Worm (Caenorhabditis elegans) whole organism, young adult: Measurements from ENCODE around the gene oac-5.

Source experiments
- B0035.1 ChIP-seq: sonication (generic microtip); optimal IDR thresholded peaks from 2 replicates; lab custom pipeline; 2016; ENCODE audit warnings: missing genetic modification characterization, mild to moderate bottlenecking, missing compliant biosample characterization, missing genotype, missing genetic modification reagents
- D2030.7 ChIP-seq: fragments of 200-800 bp; sonication (Bioruptor generic); IDR thresholded peaks from 2 replicates; pipeline ENCODE4 v1.3.6; 2022; ENCODE audit warnings: missing genetic modification reagents, missing genetic modification characterization, missing compliant biosample characterization
- F10E7.11 ChIP-seq: sonication (generic microtip); optimal IDR thresholded peaks from 2 replicates; lab custom pipeline; 2017; ENCODE audit warnings: mild to moderate bottlenecking, missing genetic modification characterization, moderate library complexity, missing compliant biosample characterization
- F49E8.2 ChIP-seq: sonication (generic microtip); optimal IDR thresholded peaks from 3 replicates; lab custom pipeline; 2017; ENCODE audit warnings: missing genetic modification characterization, mild to moderate bottlenecking, missing compliant biosample characterization, antibody characterized with exemption, moderate library complexity; ENCODE audit not compliant: insufficient read depth
- K11D2.4 ChIP-seq: fragments of 200-800 bp; sonication (Bioruptor generic); IDR thresholded peaks from 2 replicates; pipeline ENCODE4 v1.3.6; 2022; ENCODE audit warnings: missing genetic modification reagents, missing genetic modification characterization, missing compliant biosample characterization
- K12H6.12 ChIP-seq: fragments of 200-800 bp; sonication (Bioruptor generic); optimal IDR thresholded peaks from 2 replicates; lab custom pipeline; 2018; ENCODE audit warnings: mild to moderate bottlenecking, missing genetic modification characterization, missing compliant biosample characterization
- T07F8.4 ChIP-seq: sonication (generic microtip); optimal IDR thresholded peaks from 2 replicates; lab custom pipeline; 2016; ENCODE audit warnings: mild to moderate bottlenecking, missing genetic modification characterization, moderate library complexity, missing compliant biosample characterization
- T26A5.8 ChIP-seq: sonication (generic microtip); optimal IDR thresholded peaks from 2 replicates; lab custom pipeline; 2016; ENCODE audit warnings: missing genetic modification characterization, missing compliant biosample characterization
- Y95B8A.8 ChIP-seq: fragments of 200-800 bp; sonication (Bioruptor generic); IDR thresholded peaks from 2 replicates; pipeline ENCODE4 v1.3.6; 2022; ENCODE audit warnings: missing genetic modification reagents, missing genetic modification characterization, missing compliant biosample characterization
- akir-1 ChIP-seq: fragments of 200-800 bp; sonication (Bioruptor generic); optimal IDR thresholded peaks from 2 replicates; lab custom pipeline; 2018; ENCODE audit warnings: mild to moderate bottlenecking, missing genetic modification characterization, moderate library complexity, missing compliant biosample characterization
- attf-3 ChIP-seq: fragments of 200-800 bp; sonication (Bioruptor generic); conservative IDR thresholded peaks from 2 replicates; pipeline ENCODE4 v1.3.6; 2022; ENCODE audit warnings: missing genetic modification reagents, missing genetic modification characterization, missing compliant biosample characterization
- ceh-100 ChIP-seq: fragments of 200-800 bp; sonication (Bioruptor generic); IDR thresholded peaks from 2 replicates; pipeline ENCODE4 v1.3.6; 2022; ENCODE audit warnings: missing genetic modification reagents, missing genetic modification characterization, missing compliant biosample characterization
- ceh-27 ChIP-seq: fragments of 200-800 bp; sonication (Bioruptor generic); optimal IDR thresholded peaks from 2 replicates; lab custom pipeline; 2018; ENCODE audit warnings: mild to moderate bottlenecking, missing genetic modification characterization, moderate library complexity, missing compliant biosample characterization
- ceh-79 ChIP-seq: sonication (generic microtip); optimal IDR thresholded peaks from 2 replicates; lab custom pipeline; 2017; ENCODE audit warnings: mild to moderate bottlenecking, missing genetic modification characterization, missing compliant biosample characterization
- ceh-91 ChIP-seq: fragments of 200-800 bp; sonication (Bioruptor generic); IDR thresholded peaks from 2 replicates; pipeline ENCODE4 v1.3.6; 2022; ENCODE audit warnings: missing genetic modification reagents, missing genetic modification characterization, missing compliant biosample characterization
- chd-7 ChIP-seq: sonication (generic microtip); optimal IDR thresholded peaks from 2 replicates; lab custom pipeline; 2016; ENCODE audit warnings: mild to moderate bottlenecking, missing genetic modification characterization, moderate library complexity, missing compliant biosample characterization
- dpff-1 ChIP-seq: sonication (generic microtip); optimal IDR thresholded peaks from 2 replicates; lab custom pipeline; 2017; ENCODE audit warnings: mild to moderate bottlenecking, missing genetic modification characterization, missing compliant biosample characterization
- efl-1 ChIP-seq: fragments of 150-350 bp; optimal IDR thresholded peaks from 2 replicates; lab custom pipeline; 2014; ENCODE audit warnings: missing biosample characterization, missing genetic modification reagents, missing genetic modification characterization
- egl-18 ChIP-seq: fragments of 200-800 bp; sonication (Bioruptor generic); IDR thresholded peaks from 2 replicates; pipeline ENCODE4 v1.3.6; 2022; ENCODE audit warnings: missing genetic modification reagents, missing genetic modification characterization, missing compliant biosample characterization
- hlh-26 ChIP-seq: fragments of 200-800 bp; sonication (Bioruptor generic); conservative IDR thresholded peaks from 2 replicates; pipeline ENCODE4 v1.3.6; 2022; ENCODE audit warnings: missing genetic modification reagents, missing genetic modification characterization, missing compliant biosample characterization
- hrde-1 ChIP-seq: sonication (generic microtip); optimal IDR thresholded peaks from 2 replicates; lab custom pipeline; 2016; ENCODE audit warnings: missing genetic modification characterization, mild to moderate bottlenecking, missing compliant biosample characterization, moderate library complexity, missing genotype, missing genetic modification reagents, borderline replicate concordance
- lag-1 ChIP-seq: fragments of 200-800 bp; sonication (Bioruptor generic); IDR thresholded peaks from 2 replicates; pipeline ENCODE4 v1.3.6; 2022; ENCODE audit warnings: missing genetic modification reagents, missing genetic modification characterization, missing compliant biosample characterization
- lin-35 ChIP-seq, 3 experiments: fragments of 150-350 bp in 2 of 3; sonication (generic microtip) in 1 of 3; optimal IDR thresholded peaks; 2 replicates each; lab custom pipeline; 2014 to 2018; ENCODE audit warnings: missing biosample characterization in 3 of 3, missing genetic modification characterization in 3 of 3, missing genetic modification reagents in 3 of 3
- lin-40 ChIP-seq: sonication (generic microtip); optimal IDR thresholded peaks from 2 replicates; lab custom pipeline; 2016; ENCODE audit warnings: missing genetic modification characterization, mild to moderate bottlenecking, missing compliant biosample characterization, missing genotype, missing genetic modification reagents
- madf-3 ChIP-seq: fragments of 200-800 bp; sonication (Bioruptor generic); IDR thresholded peaks from 2 replicates; pipeline ENCODE4 v1.3.6; 2022; ENCODE audit warnings: missing genetic modification reagents, missing genetic modification characterization, missing compliant biosample characterization
- madf-8 ChIP-seq: fragments of 200-800 bp; sonication (Bioruptor generic); conservative IDR thresholded peaks from 2 replicates; pipeline ENCODE4 v1.3.6; 2022; ENCODE audit warnings: missing genetic modification reagents, missing genetic modification characterization, missing compliant biosample characterization
- mxl-1 ChIP-seq: sonication (generic microtip); optimal IDR thresholded peaks from 2 replicates; lab custom pipeline; 2016; ENCODE audit warnings: missing genetic modification characterization, missing compliant biosample characterization
- nfya-2 ChIP-seq: fragments of 200-800 bp; sonication (Bioruptor generic); IDR thresholded peaks from 2 replicates; pipeline ENCODE4 v1.3.6; 2022; ENCODE audit warnings: missing genetic modification reagents, missing genetic modification characterization, missing compliant biosample characterization
- nhr-80 ChIP-seq: sonication (generic microtip); optimal IDR thresholded peaks from 2 replicates; lab custom pipeline; 2016; ENCODE audit warnings: missing genetic modification characterization, missing compliant biosample characterization
- repo-1 ChIP-seq: sonication (generic microtip); optimal IDR thresholded peaks from 2 replicates; lab custom pipeline; 2017; ENCODE audit warnings: mild to moderate bottlenecking, missing genetic modification characterization, missing compliant biosample characterization
- sdz-38 ChIP-seq: sonication (generic microtip); optimal IDR thresholded peaks from 2 replicates; lab custom pipeline; 2016; ENCODE audit warnings: missing genotype, missing genetic modification characterization, missing compliant biosample characterization
- snpc-3.4 ChIP-seq: sonication (generic microtip); optimal IDR thresholded peaks from 2 replicates; lab custom pipeline; 2017; ENCODE audit warnings: missing genetic modification characterization, mild to moderate bottlenecking, missing compliant biosample characterization, antibody characterized with exemption, moderate library complexity, missing genotype, missing genetic modification reagents
- snpc-4 ChIP-seq, 5 experiments: fragments of 150-350 bp in 1 of 5; sonication (generic microtip) in 4 of 5; optimal IDR thresholded peaks; 2 replicates each; lab custom pipeline; 2014 to 2018; ENCODE audit warnings: missing genetic modification characterization in 5 of 5, missing biosample characterization in 3 of 5, antibody characterized with exemption in 2 of 5, mild to moderate bottlenecking in 2 of 5, missing compliant biosample characterization in 2 of 5, missing genotype in 2 of 5, moderate library complexity in 2 of 5, missing genetic modification reagents in 1 of 5
- somi-1 ChIP-seq: fragments of 200-800 bp; sonication (Bioruptor generic); optimal IDR thresholded peaks from 2 replicates; lab custom pipeline; 2018; ENCODE audit warnings: mild to moderate bottlenecking, missing genetic modification characterization, missing compliant biosample characterization
- ztf-26 ChIP-seq: sonication (generic microtip); optimal IDR thresholded peaks from 2 replicates; lab custom pipeline; 2017; ENCODE audit warnings: missing genetic modification characterization, missing compliant biosample characterization
- ztf-6 ChIP-seq: fragments of 200-800 bp; sonication (Bioruptor generic); IDR thresholded peaks from 2 replicates; pipeline ENCODE4 v1.3.6; 2022; ENCODE audit warnings: missing genetic modification reagents, missing genetic modification characterization, missing compliant biosample characterization

Gene oac-5

ce11 chrV:16292409-16292808 lies at the start of gene oac-5:
Gene oac-5 (plus strand): TSS chrV:16292709.
- TF ChIP-seq egl-18 (GFP tag; lab: Robert Waterston, UW) (no peak), nhr-80 (tag; lab: Kevin White, UChicago) (peak; percentile 15)

ce11 chrV:16244078-16244477 lies 48.4 kb upstream of the oac-5 start, which contains the start of gene srh-104:
Gene srh-104 (minus strand): TSS chrV:16244178.
- TF ChIP-seq akir-1 (GFP tag; lab: Kevin White, UChicago) = no peak
- no peak for TF ChIP-seq ztf-6
- TF ChIP-seq nfya-2 (GFP tag; lab: Robert Waterston, UW) = no peak
- TF ChIP-seq ceh-100 (GFP tag; lab: Robert Waterston, UW) = no peak

- TF ChIP-seq sdz-38 (tag; lab: Kevin White, UChicago) (no peak), egl-18 (GFP tag; lab: Robert Waterston, UW) (no peak), ceh-91 (GFP tag; lab: Robert Waterston, UW) (no peak), snpc-4 (GFP tag; optimal IDR thresholded peaks at IDR 0.05; lab: Kevin White, UChicago) (no peak), snpc-4 (tag; optimal IDR thresholded peaks at IDR 0.05; lab: Kevin White, UChicago) (no peak), madf-8 (GFP tag; lab: Robert Waterston, UW) (no peak), efl-1 (GFP tag; lab: Kevin White, UChicago) (no peak), chd-7 (tag; lab: Kevin White, UChicago) (no peak), hlh-26 (GFP tag; lab: Robert Waterston, UW) (no peak), T07F8.4 (no peak), snpc-3.4 (no peak), lin-35 (GFP tag; optimal IDR thresholded peaks at IDR 0.05; lab: Kevin White, UChicago) (no peak), lag-1 (GFP tag; lab: Robert Waterston, UW) (no peak), ztf-6 (no peak)
Observed at ce11 chrV:16246579-16246978, 45.9 kb upstream of the oac-5 start, which contains the start of gene srh-95. Gene srh-95 (plus strand): TSS chrV:16246879.

- TF ChIP-seq ceh-27 = no peak
- no peak for TF ChIP-seq somi-1 (GFP tag; lab: Kevin White, UChicago)
- no peak for TF ChIP-seq nhr-80 (tag; lab: Kevin White, UChicago)
- TF ChIP-seq F49E8.2 (tag; lab: Kevin White, UChicago) = no peak
- TF ChIP-seq mxl-1 (tag; lab: Kevin White, UChicago) = no peak
Observed at ce11 chrV:16249105-16249504, 43.4 kb upstream of the oac-5 start.

- TF ChIP-seq D2030.7 (GFP tag; lab: Robert Waterston, UW) (no peak), mxl-1 (tag; lab: Kevin White, UChicago) (no peak), B0035.1 (tag; lab: Kevin White, UChicago) (no peak)
Observed at ce11 chrV:16253687-16254086, 38.8 kb upstream of the oac-5 start, which contains the start of gene gcy-20. Gene gcy-20 (minus strand): TSS chrV:16253787.

ce11 chrV:16256395-16256794 lies 36.1 kb upstream of the oac-5 start, which contains the start of gene bgnt-1.3:
Gene bgnt-1.3 (minus strand): TSS chrV:16256495.
- no peak for TF ChIP-seq ceh-79
- TF ChIP-seq Y95B8A.8 (GFP tag; lab: Robert Waterston, UW) = no peak
- no peak for TF ChIP-seq ztf-26 (tag; lab: Kevin White, UChicago)
- TF ChIP-seq K11D2.4 (GFP tag; lab: Robert Waterston, UW) = no peak
- no peak for TF ChIP-seq dpff-1
- no peak for TF ChIP-seq ceh-27
- no peak for TF ChIP-seq lin-40 (tag; lab: Kevin White, UChicago)
- TF ChIP-seq F10E7.11 = no peak
- no peak for TF ChIP-seq madf-3
- no peak for TF ChIP-seq attf-3 (GFP tag; lab: Robert Waterston, UW)
- no peak for TF ChIP-seq K12H6.12 (tag; lab: Kevin White, UChicago)
- no peak for TF ChIP-seq mxl-1 (tag; lab: Kevin White, UChicago)
- TF ChIP-seq hrde-1 (tag; lab: Kevin White, UChicago) = no peak
- no peak for TF ChIP-seq T26A5.8 (tag; lab: Kevin White, UChicago)
- TF ChIP-seq repo-1 (tag; lab: Kevin White, UChicago) = no peak
- TF ChIP-seq akir-1 (GFP tag; lab: Kevin White, UChicago) = no peak
